Fruit fly (Drosophila melanogaster): ENCODE data around the gene Vps60.

dm6 chr3L:17587897-17588296 is 33.5 kb downstream of the Vps60 start:
- no peak for TF ChIP-seq CG4496 (GFP tag; IDR thresholded peaks at IDR 0.05)
- no peak for TF ChIP-seq EcR (GFP tag; optimal IDR thresholded peaks at IDR 0.05)
- TF ChIP-seq CG15710 (tag; optimal IDR thresholded peaks at IDR 0.05), result no peak
